Worm (Caenorhabditis elegans) whole organism, L2 larva: ENCODE measurements around the gene F22E5.6.

Source experiments
- C34F6.9 ChIP-seq: fragments of 150-350 bp; optimal IDR thresholded peaks from 2 replicates; lab custom pipeline; 2014; ENCODE audit warnings: missing biosample characterization, missing genetic modification characterization
- ZK546.5 ChIP-seq: sonication (generic microtip); optimal IDR thresholded peaks from 2 replicates; lab custom pipeline; 2017; ENCODE audit warnings: missing biosample characterization, missing genetic modification characterization
- aly-2 ChIP-seq: fragments of 150-350 bp; optimal IDR thresholded peaks from 2 replicates; lab custom pipeline; 2014; ENCODE audit warnings: missing biosample characterization, missing genetic modification characterization
- ceh-82 ChIP-seq: fragments of 150-350 bp; optimal IDR thresholded peaks from 2 replicates; lab custom pipeline; 2014; ENCODE audit warnings: missing biosample characterization, missing genetic modification characterization
- dmd-4 ChIP-seq: sonication (generic microtip); optimal IDR thresholded peaks from 2 replicates; lab custom pipeline; 2017; ENCODE audit warnings: missing biosample characterization, missing genetic modification characterization
- elt-1 ChIP-seq: fragments of 150-350 bp; optimal IDR thresholded peaks from 2 replicates; lab custom pipeline; 2014; ENCODE audit warnings: missing biosample characterization, missing genetic modification characterization
- lin-39 ChIP-seq: fragments of 150-350 bp; optimal IDR thresholded peaks from 2 replicates; lab custom pipeline; 2014; ENCODE audit warnings: missing biosample characterization, missing genetic modification reagents, missing genetic modification characterization
- lsy-2 ChIP-seq, 2 experiments: fragments of 150-350 bp in 1 of 2; sonication (generic microtip) in 1 of 2; optimal IDR thresholded peaks; 2 replicates each; lab custom pipeline; 2014 to 2017; ENCODE audit warnings: missing biosample characterization in 2 of 2, missing genetic modification characterization in 2 of 2
- nhr-12 ChIP-seq: fragments of 150-350 bp; optimal IDR thresholded peaks from 2 replicates; lab custom pipeline; 2014; ENCODE audit warnings: missing biosample characterization, missing genetic modification characterization
- nhr-237 ChIP-seq: fragments of 150-350 bp; optimal IDR thresholded peaks from 2 replicates; lab custom pipeline; 2014; ENCODE audit warnings: missing biosample characterization, missing genetic modification characterization
- unc-39 ChIP-seq: fragments of 150-350 bp; optimal IDR thresholded peaks from 2 replicates; lab custom pipeline; 2014; ENCODE audit warnings: missing biosample characterization, missing genetic modification characterization
- ztf-11 ChIP-seq: sonication (generic microtip); optimal IDR thresholded peaks from 2 replicates; lab custom pipeline; 2017; ENCODE audit warnings: missing biosample characterization, missing genetic modification characterization

- TF ChIP-seq C34F6.9 (tag; lab: Kevin White, UChicago): no peak
- no peak for TF ChIP-seq ceh-82 (tag; lab: Kevin White, UChicago)
- no peak for TF ChIP-seq dmd-4
- TF ChIP-seq ztf-11: no peak
- no peak for TF ChIP-seq lsy-2 (tag; optimal IDR thresholded peaks at IDR 0.05; lab: Kevin White, UChicago)
- no peak for TF ChIP-seq elt-1 (tag; lab: Kevin White, UChicago)
- TF ChIP-seq aly-2 (tag; lab: Kevin White, UChicago): no peak
- no peak for TF ChIP-seq unc-39 (tag; lab: Kevin White, UChicago)
- no peak for TF ChIP-seq lin-39 (tag; lab: Kevin White, UChicago)
- no peak for TF ChIP-seq ZK546.5
- TF ChIP-seq nhr-12 (tag; lab: Kevin White, UChicago): no peak
- no peak for TF ChIP-seq nhr-237 (tag; lab: Kevin White, UChicago)
Measured at ce11 chrII:2677534-2678168, 28.0 kb downstream of the F22E5.6 start, which contains the start of gene F22E5.17.
